Fruit fly (Drosophila melanogaster): ENCODE measurements around the gene RhoGAP68F.
A peak's percentile ranks its signal among the peaks of the same experiment; 100 is the strongest.

The RhoGAP68F gene

DNA sequence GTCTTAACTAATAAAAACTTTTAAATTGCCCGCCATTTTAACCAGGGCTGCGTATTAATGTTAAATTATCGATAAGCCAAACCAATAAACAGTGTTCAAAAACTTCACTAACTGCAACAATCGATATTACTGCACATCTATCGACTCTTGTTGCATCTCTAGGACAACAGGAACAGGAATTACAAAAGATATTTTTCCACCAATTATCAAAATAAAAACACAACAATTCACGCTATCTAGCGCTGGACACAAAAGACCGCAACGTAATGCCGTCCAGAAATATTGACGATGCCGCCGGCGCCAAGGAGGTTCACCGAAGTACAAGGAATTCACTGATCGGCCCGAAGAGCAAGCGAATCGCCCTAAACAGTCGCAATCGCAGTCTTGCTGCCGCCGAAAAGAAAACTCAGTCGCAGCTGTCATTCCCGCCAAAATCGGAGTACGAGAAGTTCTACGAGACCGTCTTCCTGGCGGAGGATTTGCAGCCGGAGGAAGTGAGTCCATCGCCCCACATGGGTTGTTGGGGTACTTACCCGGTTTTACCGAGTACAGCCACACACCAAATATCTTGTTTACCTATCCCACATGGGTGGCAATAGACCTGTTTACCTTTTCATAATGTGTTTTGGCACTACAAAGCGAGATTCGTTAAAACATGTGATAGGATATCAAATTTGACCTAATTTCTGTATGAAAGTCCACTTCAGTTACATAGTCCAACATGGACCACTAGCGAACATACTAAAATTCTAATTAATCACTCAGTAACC is 22.5 kb upstream of the RhoGAP68F start, which contains the start of gene vers (continued):
- no peak for TF ChIP-seq z (GFP tag; IDR thresholded peaks at IDR 0.05)
- no peak for TF ChIP-seq CG6654 (GFP tag; optimal IDR thresholded peaks at IDR 0.05)
- no peak for TF ChIP-seq Nf-YA (GFP tag; IDR thresholded peaks at IDR 0.05)
- no peak for TF ChIP-seq sd (tag; optimal IDR thresholded peaks at IDR 0.05)
- TF ChIP-seq gcm2 (GFP tag; optimal IDR thresholded peaks at IDR 0.05) = no peak
- peak; percentile 83 for TF ChIP-seq tna (GFP tag; IDR thresholded peaks at IDR 0.05; ENCODE audit: partially characterized antibody)
- TF ChIP-seq CG13287 (GFP tag; IDR thresholded peaks at IDR 0.05; ENCODE audit: partially characterized antibody) = peak; percentile 98
- TF ChIP-seq CG11093 (GFP tag; IDR thresholded peaks at IDR 0.05) = peak; percentile 17; the same call in 1 of the 3 replicates
- peak; percentile 28 for TF ChIP-seq Side (GFP tag; optimal IDR thresholded peaks at IDR 0.05)
- TF ChIP-seq gfzf (GFP tag; optimal IDR thresholded peaks at IDR 0.05) = peak; percentile 12
- 0 out of 2 replicates have a peak, but pooled peaks have one; percentile 36 for TF ChIP-seq CG11247 (GFP tag; IDR thresholded peaks at IDR 0.05)
- TF ChIP-seq Chrac-16 (GFP tag; optimal IDR thresholded peaks at IDR 0.05) = peak; percentile 6
- no peak for TF ChIP-seq odd (GFP tag; optimal IDR thresholded peaks at IDR 0.05)
- no peak; the same call in 1 of the 2 replicates for TF ChIP-seq Adf1 (GFP tag; IDR thresholded peaks at IDR 0.05)
- TF ChIP-seq CG9797 (GFP tag; optimal IDR thresholded peaks at IDR 0.05) = no peak
- no peak for TF ChIP-seq gem (tag; optimal IDR thresholded peaks at IDR 0.05)
- no peak for TF ChIP-seq CG9876 (GFP tag; optimal IDR thresholded peaks at IDR 0.05)
- TF ChIP-seq nau (GFP tag; optimal IDR thresholded peaks at IDR 0.05) = no peak
- no peak for TF ChIP-seq CG13123 (GFP tag; optimal IDR thresholded peaks at IDR 0.05)
- peak; percentile 41 for TF ChIP-seq nmo (GFP tag; optimal IDR thresholded peaks at IDR 0.05)
- no peak for TF ChIP-seq Hr78 (GFP tag; optimal IDR thresholded peaks at IDR 0.05)
- peak; percentile 16 for TF ChIP-seq zen (tag; optimal IDR thresholded peaks at IDR 0.05)
- no peak for TF ChIP-seq dysf (GFP tag; IDR thresholded peaks at IDR 0.05)
- TF ChIP-seq Hr51 (GFP tag; optimal IDR thresholded peaks at IDR 0.05) = no peak
- no peak for TF ChIP-seq az2 (GFP tag; optimal IDR thresholded peaks at IDR 0.05)
- TF ChIP-seq CG17912 (GFP tag; optimal IDR thresholded peaks at IDR 0.05) = no peak
- TF ChIP-seq CG13775 (GFP tag; optimal IDR thresholded peaks at IDR 0.05) = no peak
- TF ChIP-seq oc (tag; optimal IDR thresholded peaks at IDR 0.05) = no peak
- TF ChIP-seq CG15011 (GFP tag; optimal IDR thresholded peaks at IDR 0.05) = no peak
- TF ChIP-seq Dref (GFP tag; IDR thresholded peaks at IDR 0.05) = peak; percentile 97
- TF ChIP-seq BtbVII (GFP tag; optimal IDR thresholded peaks at IDR 0.05) = no peak
- TF ChIP-seq CG7928 (GFP tag; optimal IDR thresholded peaks at IDR 0.05) = peak; percentile 92
- no peak for TF ChIP-seq tap (tag; optimal IDR thresholded peaks at IDR 0.05)
- no peak for TF ChIP-seq Gsc (GFP tag; IDR thresholded peaks at IDR 0.05)
- TF ChIP-seq inv (GFP tag; IDR thresholded peaks at IDR 0.05; ENCODE audit: partially characterized antibody) = peak; percentile 90
- peak; percentile 98 for TF ChIP-seq CG10267 (tag; optimal IDR thresholded peaks at IDR 0.05)
- peak; percentile 38 for TF ChIP-seq CG34376 (GFP tag; optimal IDR thresholded peaks at IDR 0.05)
- no peak for TF ChIP-seq CG6254 (GFP tag; optimal IDR thresholded peaks at IDR 0.05)
- peak; percentile 71 for TF ChIP-seq gro (GFP tag; optimal IDR thresholded peaks at IDR 0.05)
- TF ChIP-seq wek (GFP tag; optimal IDR thresholded peaks at IDR 0.05) = no peak
- no peak for TF ChIP-seq Spps (tag; optimal IDR thresholded peaks at IDR 0.05)
- no peak for TF ChIP-seq CG6272 (GFP tag; IDR thresholded peaks at IDR 0.05)
- peak; percentile 56 for TF ChIP-seq sob (GFP tag; IDR thresholded peaks at IDR 0.05)
- TF ChIP-seq sisA (GFP tag; IDR thresholded peaks at IDR 0.05) = 0 out of 2 replicates have a peak, but pooled peaks have one; percentile 8
- no peak for TF ChIP-seq fd3F (GFP tag; optimal IDR thresholded peaks at IDR 0.05)
- TF ChIP-seq CG31441 (GFP tag; IDR thresholded peaks at IDR 0.05) = no peak
- peak; percentile 87 for TF ChIP-seq mld (GFP tag; IDR thresholded peaks at IDR 0.05; ENCODE audit: partially characterized antibody)
- no peak for TF ChIP-seq CG8290 (GFP tag; optimal IDR thresholded peaks at IDR 0.05)
- TF ChIP-seq CG8290 (tag; optimal IDR thresholded peaks at IDR 0.05) = peak in 1 of 2 experiments; percentile 63

Measured in whole organism, embryonic.